Worm (Caenorhabditis elegans): Measurements from ENCODE around the gene snf-10.

DNA sequence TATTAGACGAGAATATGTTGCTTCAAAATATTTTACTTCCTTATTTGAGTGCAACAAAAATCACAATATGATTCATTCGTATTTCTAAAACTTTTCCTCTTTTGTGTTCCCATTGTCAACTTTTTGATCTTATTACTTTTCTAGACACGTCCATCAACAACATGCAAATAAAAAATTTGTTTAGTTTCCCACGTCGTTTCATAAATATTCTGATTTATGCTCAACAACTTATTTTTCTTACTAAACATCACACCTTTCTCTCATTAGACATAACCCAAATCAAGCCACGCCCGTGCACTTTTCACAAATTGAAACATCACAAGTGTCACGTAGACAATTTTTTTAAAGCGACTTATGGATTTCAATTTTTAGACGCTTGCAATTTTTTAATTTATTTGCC lies 29.2 kb upstream of the snf-10 start:
- TF ChIP-seq him-1 (tag; optimal IDR thresholded peaks at IDR 0.05) (no peak), dao-5 (tag; optimal IDR thresholded peaks at IDR 0.05) (no peak), W03F9.2 (tag; optimal IDR thresholded peaks at IDR 0.05) (no peak)
